Worm (Caenorhabditis elegans) whole organism, young adult: Measurements from ENCODE around the gene helq-1.
A peak's percentile ranks its signal among the peaks of the same experiment; 100 is the strongest.

Experiments used
- B0019.2 ChIP-seq: fragments of 200-800 bp; sonication (Bioruptor generic); conservative IDR thresholded peaks from 2 replicates; pipeline ENCODE4 v1.3.6; 2022; ENCODE audit warnings: missing genetic modification reagents, missing genetic modification characterization, missing compliant biosample characterization
- B0035.1 ChIP-seq: sonication (generic microtip); optimal IDR thresholded peaks from 2 replicates; lab custom pipeline; 2016; ENCODE audit warnings: missing genetic modification characterization, mild to moderate bottlenecking, missing compliant biosample characterization, missing genotype, missing genetic modification reagents
- B0261.1 ChIP-seq: sonication (generic microtip); optimal IDR thresholded peaks from 2 replicates; lab custom pipeline; 2016; ENCODE audit warnings: mild to moderate bottlenecking, missing genetic modification characterization, moderate library complexity, missing compliant biosample characterization
- C06A6.2 ChIP-seq: fragments of 200-800 bp; sonication (Bioruptor generic); conservative IDR thresholded peaks from 2 replicates; pipeline ENCODE4 v1.3.6; 2022; ENCODE audit warnings: missing genetic modification characterization, missing compliant biosample characterization
- F10E7.11 ChIP-seq: sonication (generic microtip); optimal IDR thresholded peaks from 2 replicates; lab custom pipeline; 2017; ENCODE audit warnings: mild to moderate bottlenecking, missing genetic modification characterization, moderate library complexity, missing compliant biosample characterization
- F23B12.7 ChIP-seq: sonication (generic microtip); optimal IDR thresholded peaks from 2 replicates; lab custom pipeline; 2017; ENCODE audit warnings: missing genetic modification characterization, mild to moderate bottlenecking, missing compliant biosample characterization, antibody characterized with exemption, moderate library complexity; ENCODE audit not compliant: insufficient read depth
- F33H1.4 ChIP-seq: fragments of 200-800 bp; sonication (Bioruptor generic); IDR thresholded peaks from 2 replicates; pipeline ENCODE4 v1.3.6; 2022; ENCODE audit warnings: missing genetic modification reagents, missing genetic modification characterization, missing compliant biosample characterization
- K12H6.12 ChIP-seq: fragments of 200-800 bp; sonication (Bioruptor generic); optimal IDR thresholded peaks from 2 replicates; lab custom pipeline; 2018; ENCODE audit warnings: mild to moderate bottlenecking, missing genetic modification characterization, missing compliant biosample characterization
- T07F8.4 ChIP-seq: sonication (generic microtip); optimal IDR thresholded peaks from 2 replicates; lab custom pipeline; 2016; ENCODE audit warnings: mild to moderate bottlenecking, missing genetic modification characterization, moderate library complexity, missing compliant biosample characterization
- Y79H2A.3 ChIP-seq: fragments of 200-800 bp; sonication (Bioruptor generic); conservative IDR thresholded peaks from 2 replicates; pipeline ENCODE4 v1.3.6; 2022; ENCODE audit warnings: missing genetic modification reagents, missing genetic modification characterization, missing compliant biosample characterization
- Y95B8A.8 ChIP-seq: fragments of 200-800 bp; sonication (Bioruptor generic); IDR thresholded peaks from 2 replicates; pipeline ENCODE4 v1.3.6; 2022; ENCODE audit warnings: missing genetic modification reagents, missing genetic modification characterization, missing compliant biosample characterization
- ZK185.1 ChIP-seq: sonication (generic microtip); optimal IDR thresholded peaks from 2 replicates; lab custom pipeline; 2016; ENCODE audit warnings: mild to moderate bottlenecking, missing genetic modification characterization, missing compliant biosample characterization; ENCODE audit not compliant: poor library complexity, severe bottlenecking
- atf-7 ChIP-seq: sonication (generic microtip); optimal IDR thresholded peaks from 2 replicates; lab custom pipeline; 2017; ENCODE audit warnings: mild to moderate bottlenecking, missing genetic modification characterization, missing compliant biosample characterization
- athp-1 ChIP-seq: sonication (generic microtip); optimal IDR thresholded peaks from 2 replicates; lab custom pipeline; 2017; ENCODE audit warnings: mild to moderate bottlenecking, missing genetic modification characterization, missing compliant biosample characterization
- attf-6 ChIP-seq: fragments of 200-800 bp; sonication (Bioruptor generic); IDR thresholded peaks from 2 replicates; pipeline ENCODE4 v1.3.6; 2022; ENCODE audit warnings: missing genetic modification reagents, missing genetic modification characterization, missing compliant biosample characterization
- ceh-91 ChIP-seq: fragments of 200-800 bp; sonication (Bioruptor generic); IDR thresholded peaks from 2 replicates; pipeline ENCODE4 v1.3.6; 2022; ENCODE audit warnings: missing genetic modification reagents, missing genetic modification characterization, missing compliant biosample characterization
- die-1 ChIP-seq: sonication (generic microtip); optimal IDR thresholded peaks from 2 replicates; lab custom pipeline; 2016; ENCODE audit warnings: missing genotype, mild to moderate bottlenecking, missing genetic modification characterization, missing compliant biosample characterization
- dpff-1 ChIP-seq: sonication (generic microtip); optimal IDR thresholded peaks from 2 replicates; lab custom pipeline; 2017; ENCODE audit warnings: mild to moderate bottlenecking, missing genetic modification characterization, missing compliant biosample characterization
- egrh-3 ChIP-seq: fragments of 200-800 bp; sonication (Bioruptor generic); IDR thresholded peaks from 2 replicates; pipeline ENCODE4 v1.3.6; 2022; ENCODE audit warnings: missing genetic modification reagents, missing genetic modification characterization, missing compliant biosample characterization
- ekl-4 ChIP-seq: fragments of 200-800 bp; sonication (Bioruptor generic); IDR thresholded peaks from 2 replicates; pipeline ENCODE4 v1.3.6; 2022; ENCODE audit warnings: missing genetic modification reagents, missing genetic modification characterization, missing compliant biosample characterization
- ets-4 ChIP-seq: fragments of 200-800 bp; sonication (Bioruptor generic); optimal IDR thresholded peaks from 2 replicates; lab custom pipeline; 2018; ENCODE audit warnings: mild to moderate bottlenecking, missing genetic modification characterization, missing compliant biosample characterization
- hmg-1.2 ChIP-seq: fragments of 200-800 bp; sonication (Bioruptor generic); IDR thresholded peaks from 2 replicates; pipeline ENCODE4 v1.3.6; 2022; ENCODE audit warnings: missing genetic modification reagents, missing genetic modification characterization, missing compliant biosample characterization
- hsf-1 ChIP-seq: fragments of 200-800 bp; sonication (Bioruptor generic); IDR thresholded peaks from 2 replicates; pipeline ENCODE4 v1.3.6; 2022; ENCODE audit warnings: missing genetic modification reagents, missing genetic modification characterization, missing compliant biosample characterization
- let-607 ChIP-seq, 2 experiments: fragments of 200-800 bp in 1 of 2; sonication (Bioruptor generic) in 1 of 2; sonication (generic microtip) in 1 of 2; optimal IDR thresholded peaks; 2 replicates each; lab custom pipeline; 2016 to 2018; ENCODE audit warnings: mild to moderate bottlenecking in 2 of 2, missing compliant biosample characterization in 2 of 2, missing genetic modification characterization in 2 of 2, moderate library complexity in 2 of 2, missing genotype in 1 of 2
- lin-35 ChIP-seq, 3 experiments: fragments of 150-350 bp in 2 of 3; sonication (generic microtip) in 1 of 3; optimal IDR thresholded peaks; 2 replicates each; lab custom pipeline; 2014 to 2018; ENCODE audit warnings: missing biosample characterization in 3 of 3, missing genetic modification characterization in 3 of 3, missing genetic modification reagents in 3 of 3
- lin-40 ChIP-seq: sonication (generic microtip); optimal IDR thresholded peaks from 2 replicates; lab custom pipeline; 2016; ENCODE audit warnings: missing genetic modification characterization, mild to moderate bottlenecking, missing compliant biosample characterization, missing genotype, missing genetic modification reagents
- lir-1 ChIP-seq: fragments of 200-800 bp; sonication (Bioruptor generic); conservative IDR thresholded peaks from 2 replicates; pipeline ENCODE4 v1.3.6; 2022; ENCODE audit warnings: missing genetic modification reagents, missing genetic modification characterization, missing compliant biosample characterization
- lsl-1 ChIP-seq: fragments of 200-800 bp; sonication (Bioruptor generic); optimal IDR thresholded peaks from 2 replicates; lab custom pipeline; 2018; ENCODE audit warnings: mild to moderate bottlenecking, missing genetic modification characterization, moderate library complexity, missing compliant biosample characterization
- nfyb-1 ChIP-seq: fragments of 200-800 bp; sonication (Bioruptor generic); IDR thresholded peaks from 2 replicates; pipeline ENCODE4 v1.3.6; 2022; ENCODE audit warnings: missing genetic modification reagents, missing genetic modification characterization, missing compliant biosample characterization
- nhr-27 ChIP-seq: fragments of 200-800 bp; sonication (Bioruptor generic); optimal IDR thresholded peaks from 2 replicates; lab custom pipeline; 2018; ENCODE audit warnings: mild to moderate bottlenecking, missing genetic modification characterization, moderate library complexity, missing compliant biosample characterization
- nhr-80 ChIP-seq: sonication (generic microtip); optimal IDR thresholded peaks from 2 replicates; lab custom pipeline; 2016; ENCODE audit warnings: missing genetic modification characterization, missing compliant biosample characterization
- nhr-90 ChIP-seq: sonication (generic microtip); optimal IDR thresholded peaks from 2 replicates; lab custom pipeline; 2016; ENCODE audit warnings: missing genotype, mild to moderate bottlenecking, missing genetic modification characterization, missing compliant biosample characterization
- pbrm-1 ChIP-seq: fragments of 200-800 bp; sonication (Bioruptor generic); IDR thresholded peaks from 2 replicates; pipeline ENCODE4 v1.3.6; 2022; ENCODE audit warnings: missing genetic modification reagents, missing genetic modification characterization, missing compliant biosample characterization
- rec-8 ChIP-seq, 2 experiments: sonication (generic microtip); optimal IDR thresholded peaks; 2 replicates each; lab custom pipeline; 2016; ENCODE audit warnings: mild to moderate bottlenecking in 2 of 2, missing genetic modification characterization in 2 of 2, missing genetic modification reagents in 2 of 2, missing genotype in 2 of 2, missing biosample characterization in 1 of 2, missing compliant biosample characterization in 1 of 2, moderate library complexity in 1 of 2
- rpc-1 ChIP-seq, 2 experiments: fragments of 150-350 bp in 1 of 2; sonication (generic microtip) in 1 of 2; optimal IDR thresholded peaks; 2 replicates each; lab custom pipeline; 2014 to 2018; ENCODE audit warnings: missing biosample characterization in 1 of 2, missing genetic modification characterization in 1 of 2, missing genetic modification reagents in 1 of 2, missing genotype in 1 of 2
- somi-1 ChIP-seq: fragments of 200-800 bp; sonication (Bioruptor generic); optimal IDR thresholded peaks from 2 replicates; lab custom pipeline; 2018; ENCODE audit warnings: mild to moderate bottlenecking, missing genetic modification characterization, missing compliant biosample characterization
- tbp1 ChIP-seq: fragments of 200-800 bp; sonication (Bioruptor generic); optimal IDR thresholded peaks from 2 replicates; lab custom pipeline; 2018; ENCODE audit warnings: mild to moderate bottlenecking, missing genetic modification characterization, missing compliant biosample characterization
- tbx-9 ChIP-seq: sonication (generic microtip); optimal IDR thresholded peaks from 2 replicates; lab custom pipeline; 2016; ENCODE audit warnings: borderline replicate concordance, missing genetic modification characterization, inconsistent platforms, missing compliant biosample characterization
- ztf-26 ChIP-seq: sonication (generic microtip); optimal IDR thresholded peaks from 2 replicates; lab custom pipeline; 2017; ENCODE audit warnings: missing genetic modification characterization, missing compliant biosample characterization
- ztf-28 ChIP-seq: fragments of 200-800 bp; sonication (Bioruptor generic); IDR thresholded peaks from 2 replicates; pipeline ENCODE4 v1.3.6; 2022; ENCODE audit warnings: missing genetic modification reagents, missing genetic modification characterization, missing compliant biosample characterization

helq-1 gene

ce11 chrIII:611900-612299, 25.0 kb upstream of the helq-1 start:
- TF ChIP-seq T07F8.4 (tag; lab: Kevin White, UChicago) (no peak), die-1 (no peak), rec-8 (tag; optimal IDR thresholded peaks at IDR 0.05; lab: Kevin White, UChicago) (no peak), ztf-28 (GFP tag; lab: Robert Waterston, UW) (no peak), hmg-1.2 (GFP tag; lab: Robert Waterston, UW) (no peak), Y79H2A.3 (GFP tag; lab: Robert Waterston, UW) (no peak), ZK185.1 (tag; lab: Kevin White, UChicago) (no peak), ekl-4 (GFP tag; lab: Robert Waterston, UW) (no peak), rpc-1 (optimal IDR thresholded peaks at IDR 0.05; lab: Kevin White, UChicago) (no peak), rpc-1 (tag; optimal IDR thresholded peaks at IDR 0.05; lab: Kevin White, UChicago) (no peak), nfyb-1 (no peak)

DNA sequence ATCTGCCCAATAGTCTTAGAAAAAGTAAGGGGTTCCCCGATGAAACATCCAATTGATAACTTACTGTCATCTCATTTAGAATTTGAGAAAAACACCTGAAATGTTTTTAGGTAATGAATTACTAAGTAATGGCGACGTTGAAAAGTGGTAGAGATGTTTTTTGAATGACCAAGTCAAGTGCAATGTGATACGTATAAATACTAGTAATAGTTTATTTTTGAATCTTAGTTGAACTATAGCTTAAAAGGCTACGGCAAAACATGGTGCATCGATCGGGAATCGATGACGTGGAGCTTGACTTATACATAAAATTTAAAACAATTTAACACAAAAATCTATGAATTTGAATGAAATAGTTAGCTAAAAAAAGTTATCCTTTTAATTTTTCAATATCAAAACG, 22.6 kb upstream of the helq-1 start, which contains the start of gene best-17:
TSS of gene best-17 (minus strand) at position 101 of the 400 bp plus-strand sequence.
- no peak for TF ChIP-seq Y95B8A.8 (GFP tag; lab: Robert Waterston, UW)
- TF ChIP-seq atf-7: no peak
- TF ChIP-seq somi-1: no peak
- no peak for TF ChIP-seq C06A6.2
- TF ChIP-seq lsl-1: no peak
- TF ChIP-seq B0019.2 (GFP tag; lab: Robert Waterston, UW): no peak
- no peak for TF ChIP-seq K12H6.12 (tag; lab: Kevin White, UChicago)
- TF ChIP-seq nfyb-1: no peak
- TF ChIP-seq T07F8.4 (tag; lab: Kevin White, UChicago): no peak
- no peak for TF ChIP-seq attf-6 (GFP tag; lab: Robert Waterston, UW)
- no peak for TF ChIP-seq dpff-1
- TF ChIP-seq tbx-9 (tag; lab: Kevin White, UChicago): no peak

- TF ChIP-seq F33H1.4 (GFP tag; lab: Robert Waterston, UW) (no peak), egrh-3 (GFP tag; lab: Robert Waterston, UW) (no peak), ceh-91 (GFP tag; lab: Robert Waterston, UW) (no peak)
Measured at ce11 chrIII:605415-606054, 18.6 kb upstream of the helq-1 start, which contains the start of the genes Y55B1AR.4 and ttr-7. Y55B1AR.4 (minus strand) TSS chrIII:605515. ttr-7 (plus strand) TSS chrIII:606004.

DNA sequence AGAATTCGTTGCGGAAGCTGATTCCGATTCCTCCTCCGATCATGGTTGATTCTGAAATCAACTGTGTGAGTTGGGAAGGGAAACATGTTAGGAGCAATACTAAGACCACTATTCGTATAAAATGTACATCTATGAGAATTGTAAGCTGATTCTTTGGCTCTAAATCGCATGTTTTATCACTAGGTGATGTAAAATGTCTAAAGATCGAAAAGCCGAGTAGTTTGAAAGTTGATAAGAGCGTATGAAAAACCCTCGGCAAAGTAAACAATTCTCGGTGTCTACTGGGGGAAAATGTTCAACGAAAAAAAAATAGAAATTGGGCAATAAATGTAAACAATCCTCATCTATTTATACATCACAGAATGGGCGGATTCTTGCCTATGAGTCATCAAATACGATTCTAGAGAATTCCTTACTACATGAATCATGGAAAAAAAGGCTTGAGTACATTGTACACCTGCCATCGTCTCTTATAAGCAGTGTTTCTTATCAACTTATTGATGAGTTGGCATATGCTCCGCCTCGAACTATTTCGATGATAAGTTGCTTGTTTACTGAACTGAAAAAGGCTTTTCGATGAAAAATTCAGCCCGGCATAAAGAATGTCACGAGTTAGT, 13.5 kb upstream of the helq-1 start, which contains the start of gene lec-6:
TSS of gene lec-6 (minus strand) at position 51 of the 617 bp plus-strand sequence.
- peak; percentile 49 for TF ChIP-seq nhr-90 (tag; lab: Kevin White, UChicago)
- TF ChIP-seq pbrm-1 (GFP tag; lab: Robert Waterston, UW): 0 out of 2 replicates have a peak, but pooled peaks have one; percentile 6
- peak; percentile 93 for TF ChIP-seq nhr-80
- no peak for TF ChIP-seq lir-1 (GFP tag; lab: Robert Waterston, UW)
- peak; percentile 35 for TF ChIP-seq F23B12.7
- no peak for TF ChIP-seq ztf-26 (tag; lab: Kevin White, UChicago)
- peak; percentile 92 to 96 for TF ChIP-seq let-607 (tag; optimal IDR thresholded peaks at IDR 0.05; lab: Kevin White, UChicago)
- TF ChIP-seq B0261.1 (tag; lab: Kevin White, UChicago): no peak
- no peak for TF ChIP-seq Y95B8A.8 (GFP tag; lab: Robert Waterston, UW)
- no peak for TF ChIP-seq nhr-27 (tag; lab: Kevin White, UChicago)
- peak; percentile 70 for TF ChIP-seq ets-4
- peak; percentile 14 for TF ChIP-seq lin-40 (tag; lab: Kevin White, UChicago)
- TF ChIP-seq hsf-1 (GFP tag; lab: Robert Waterston, UW): 0 out of 2 replicates have a peak, but pooled peaks have one; percentile 8
- no peak for TF ChIP-seq athp-1
- TF ChIP-seq lin-35 (GFP tag; optimal IDR thresholded peaks at IDR 0.05; lab: Kevin White, UChicago): no peak
- peak; percentile 27 for TF ChIP-seq tbp1 (GFP tag; lab: Kevin White, UChicago)
- no peak for TF ChIP-seq Y79H2A.3 (GFP tag; lab: Robert Waterston, UW)
- no peak for TF ChIP-seq F10E7.11
- peak; percentile 66 for TF ChIP-seq ZK185.1 (tag; lab: Kevin White, UChicago)
- TF ChIP-seq B0035.1 (tag; lab: Kevin White, UChicago): no peak
- TF ChIP-seq F33H1.4 (GFP tag; lab: Robert Waterston, UW): no peak
- TF ChIP-seq atf-7: peak; percentile 27
